Worm (Caenorhabditis elegans): ENCODE results near the gene T06D4.6.

ce11 chrII:3373875-3374274 lies 13.5 kb downstream of the T06D4.6 start:
- no peak for TF ChIP-seq W03F9.2 (tag; optimal IDR thresholded peaks at IDR 0.05)
- TF ChIP-seq dao-5 (tag; optimal IDR thresholded peaks at IDR 0.05) = no peak
- TF ChIP-seq him-1 (tag; optimal IDR thresholded peaks at IDR 0.05) = no peak
